Comparison of ENCODE assay signal across 4 fruit fly cellular contexts in the genomic region with DNA sequence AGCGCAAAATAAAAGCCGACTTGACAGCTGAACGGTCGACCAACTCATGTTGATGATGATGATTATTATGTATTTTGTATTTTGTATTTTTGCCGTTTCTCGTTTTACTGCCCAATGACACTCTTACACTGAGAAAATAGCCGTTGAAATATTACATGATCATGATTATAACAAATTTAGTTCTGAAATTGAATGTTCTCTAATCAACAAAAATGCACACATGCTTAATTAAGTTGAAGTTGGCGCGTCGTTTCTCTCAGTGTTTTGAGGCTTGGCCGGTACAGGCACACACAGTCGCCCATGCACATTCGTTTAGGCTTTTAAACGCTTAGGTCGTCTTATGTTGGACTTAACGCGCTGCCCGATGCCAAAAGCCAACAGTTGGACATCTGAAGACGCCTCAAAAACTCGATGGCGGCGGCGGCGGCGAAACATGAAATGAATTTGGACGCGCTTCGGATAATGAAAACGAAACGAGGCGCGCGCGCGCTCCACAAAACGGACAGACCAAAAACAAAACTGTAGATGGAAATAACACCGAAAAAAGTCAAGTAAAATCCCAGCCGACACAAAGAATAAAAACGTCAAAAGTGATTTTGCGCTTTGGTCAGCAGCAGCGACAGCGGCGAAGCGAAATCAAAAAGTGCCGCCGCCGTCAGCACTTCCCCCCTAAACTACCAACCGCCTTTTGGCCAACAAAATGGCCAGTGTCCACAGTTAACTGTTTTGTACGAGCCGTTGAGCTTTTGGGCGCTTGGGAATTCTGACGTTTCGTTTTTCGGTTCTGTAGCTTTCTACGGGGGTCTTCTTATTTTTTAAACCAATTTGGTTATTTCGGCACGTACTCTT.
TF ChIP-seq lines count a peak whose summit lies in the region.

No protein-coding gene starts in this region.

TF ChIP-seq in whole organism, embryonic, 481 proteins besides CTCF, POLR2A, EP300 and RAD21 (continued from another document and continues in another):
- TF ChIP-seq CG6689 (GFP tag; IDR thresholded peaks at IDR 0.05; lab: Robert Waterston, UW): peak; percentile 91
- peak; percentile 95 for TF ChIP-seq CG34422 (GFP tag; IDR thresholded peaks at IDR 0.05; lab: Robert Waterston, UW)
- peak; percentile 90 for TF ChIP-seq CG30431 (GFP tag; optimal IDR thresholded peaks at IDR 0.05; lab: Kevin White, UChicago)
- peak; percentile 77 for TF ChIP-seq schlank (tag; optimal IDR thresholded peaks at IDR 0.05; lab: Kevin White, UChicago)
- TF ChIP-seq gsb-n (tag; optimal IDR thresholded peaks at IDR 0.05; lab: Kevin White, UChicago): peak; percentile 87
- TF ChIP-seq slp2 (GFP tag; optimal IDR thresholded peaks at IDR 0.05; lab: Kevin White, UChicago): peak; percentile 87
- peak; percentile 83 for TF ChIP-seq CG13775 (GFP tag; optimal IDR thresholded peaks at IDR 0.05; lab: Kevin White, UChicago)
- peak; percentile 80 for TF ChIP-seq Ets97D (GFP tag; optimal IDR thresholded peaks at IDR 0.05; lab: Kevin White, UChicago)
- TF ChIP-seq H15 (GFP tag; IDR thresholded peaks at IDR 0.05; lab: Robert Waterston, UW): peak; percentile 92
- TF ChIP-seq chinmo (GFP tag; IDR thresholded peaks at IDR 0.05; lab: Robert Waterston, UW; ENCODE audit: partially characterized antibody): 0 out of 4 replicates have a peak, but pooled peaks have one; percentile 66
- peak; percentile 93 for TF ChIP-seq lmd (GFP tag; IDR thresholded peaks at IDR 0.05; lab: Robert Waterston, UW)
- TF ChIP-seq CG7372 (GFP tag; IDR thresholded peaks at IDR 0.05; lab: Robert Waterston, UW): peak; percentile 87
- TF ChIP-seq ATbp (GFP tag; optimal IDR thresholded peaks at IDR 0.05; lab: Kevin White, UChicago): peak; percentile 89
- peak; percentile 88 for TF ChIP-seq CG10209 (GFP tag; optimal IDR thresholded peaks at IDR 0.05; lab: Kevin White, UChicago)
- peak; percentile 88 for TF ChIP-seq Mad (GFP tag; optimal IDR thresholded peaks at IDR 0.05; lab: Kevin White, UChicago)
- TF ChIP-seq CG4820 (GFP tag; optimal IDR thresholded peaks at IDR 0.05; lab: Kevin White, UChicago): peak; percentile 90
- peak; percentile 72 for TF ChIP-seq Ravus (GFP tag; IDR thresholded peaks at IDR 0.05; lab: Robert Waterston, UW)
- TF ChIP-seq CG10979 (tag; optimal IDR thresholded peaks at IDR 0.05; lab: Kevin White, UChicago): peak; percentile 89
- peak; percentile 90 for TF ChIP-seq Dek (tag; optimal IDR thresholded peaks at IDR 0.05; lab: Kevin White, UChicago)
- TF ChIP-seq CG4707 (GFP tag; optimal IDR thresholded peaks at IDR 0.05; lab: Kevin White, UChicago): peak; percentile 82
- TF ChIP-seq C15 (GFP tag; IDR thresholded peaks at IDR 0.05; lab: Robert Waterston, UW): peak; percentile 79; the same call in 2 of the 3 replicates
- TF ChIP-seq ranshi (GFP tag; IDR thresholded peaks at IDR 0.05; lab: Robert Waterston, UW): peak; percentile 92
- TF ChIP-seq GATAe (GFP tag; conservative IDR thresholded peaks at IDR 0.05; lab: Robert Waterston, UW): peak; percentile 63
- TF ChIP-seq hth (optimal IDR thresholded peaks at IDR 0.05; lab: Kevin White, UChicago): no peak
- TF ChIP-seq btn (GFP tag; optimal IDR thresholded peaks at IDR 0.05; lab: Kevin White, UChicago): peak; percentile 89
- TF ChIP-seq CG12071 (GFP tag; optimal IDR thresholded peaks at IDR 0.05; lab: Kevin White, UChicago): peak; percentile 96
- TF ChIP-seq Hand (GFP tag; optimal IDR thresholded peaks at IDR 0.05; lab: Kevin White, UChicago): peak; percentile 43
- TF ChIP-seq gce (GFP tag; IDR thresholded peaks at IDR 0.05; lab: Robert Waterston, UW): peak; percentile 88; the same call in 2 of the 3 replicates
- TF ChIP-seq pfk (GFP tag; optimal IDR thresholded peaks at IDR 0.05; lab: Kevin White, UChicago): no peak

TF ChIP-seq in whole organism, prepupa, 60 proteins besides CTCF, POLR2A, EP300 and RAD21 (continued from another document and continues in another):
- peak; percentile 79 for TF ChIP-seq CG10669 (GFP tag; optimal IDR thresholded peaks at IDR 0.05; lab: Kevin White, UChicago)
- TF ChIP-seq Sox102F (GFP tag; optimal IDR thresholded peaks at IDR 0.05; lab: Kevin White, UChicago): peak; percentile 85
- TF ChIP-seq eg (GFP tag; IDR thresholded peaks at IDR 0.05; lab: Robert Waterston, UW): peak; percentile 89
- TF ChIP-seq CG31627 (GFP tag; optimal IDR thresholded peaks at IDR 0.05; lab: Kevin White, UChicago): peak; percentile 88
- peak; percentile 65 for TF ChIP-seq CG6808 (GFP tag; optimal IDR thresholded peaks at IDR 0.05; lab: Kevin White, UChicago)
- TF ChIP-seq Lpt (GFP tag; optimal IDR thresholded peaks at IDR 0.05; lab: Kevin White, UChicago): peak; percentile 62
- peak; percentile 90 for TF ChIP-seq CG3919 (GFP tag; optimal IDR thresholded peaks at IDR 0.05; lab: Kevin White, UChicago)
- peak; percentile 50 to 59 for TF ChIP-seq salr (GFP tag; optimal IDR thresholded peaks at IDR 0.05; lab: Kevin White, UChicago)
- no peak for TF ChIP-seq fkh (GFP tag; optimal IDR thresholded peaks at IDR 0.05; lab: Kevin White, UChicago)
- TF ChIP-seq CG11294 (GFP tag; IDR thresholded peaks at IDR 0.05; lab: Robert Waterston, UW): peak; percentile 71
- TF ChIP-seq Sox14 (GFP tag; optimal IDR thresholded peaks at IDR 0.05; lab: Kevin White, UChicago): peak; percentile 82
- TF ChIP-seq CG8119 (GFP tag; IDR thresholded peaks at IDR 0.05; lab: Robert Waterston, UW): peak; percentile 82
- peak; percentile 75 for TF ChIP-seq CG6276 (GFP tag; optimal IDR thresholded peaks at IDR 0.05; lab: Kevin White, UChicago)
- peak; percentile 87 for TF ChIP-seq pdm3 (GFP tag; optimal IDR thresholded peaks at IDR 0.05; lab: Kevin White, UChicago)
- TF ChIP-seq CG34406 (GFP tag; optimal IDR thresholded peaks at IDR 0.05; lab: Kevin White, UChicago): peak; percentile 85
- peak; percentile 41 for TF ChIP-seq dac (GFP tag; optimal IDR thresholded peaks at IDR 0.05; lab: Kevin White, UChicago)
- TF ChIP-seq Hr4 (GFP tag; optimal IDR thresholded peaks at IDR 0.05; lab: Kevin White, UChicago): peak; percentile 84
- TF ChIP-seq vri (GFP tag; optimal IDR thresholded peaks at IDR 0.05; lab: Kevin White, UChicago): peak; percentile 87
- TF ChIP-seq Ets96B (tag; optimal IDR thresholded peaks at IDR 0.05; lab: Kevin White, UChicago): peak; percentile 67
- peak; percentile 86 for TF ChIP-seq topi (GFP tag; optimal IDR thresholded peaks at IDR 0.05; lab: Kevin White, UChicago)
- peak; percentile 83 for TF ChIP-seq cyc (GFP tag; optimal IDR thresholded peaks at IDR 0.05; lab: Kevin White, UChicago)
- TF ChIP-seq CG9139 (GFP tag; optimal IDR thresholded peaks at IDR 0.05; lab: Kevin White, UChicago): peak; percentile 23
- peak; percentile 90 for TF ChIP-seq esn (GFP tag; optimal IDR thresholded peaks at IDR 0.05; lab: Kevin White, UChicago)
- TF ChIP-seq spab (GFP tag; optimal IDR thresholded peaks at IDR 0.05; lab: Kevin White, UChicago): peak; percentile 74
- TF ChIP-seq fd85E (GFP tag; optimal IDR thresholded peaks at IDR 0.05; lab: Kevin White, UChicago): peak; percentile 55
- peak; percentile 77 for TF ChIP-seq Gug (GFP tag; IDR thresholded peaks at IDR 0.05; lab: Robert Waterston, UW)
- TF ChIP-seq achi (GFP tag; optimal IDR thresholded peaks at IDR 0.05; lab: Kevin White, UChicago): peak; percentile 79
- peak; percentile 83 for TF ChIP-seq CG15336 (GFP tag; IDR thresholded peaks at IDR 0.05; lab: Robert Waterston, UW)
- peak; percentile 73 for TF ChIP-seq CG1621 (tag; optimal IDR thresholded peaks at IDR 0.05; lab: Kevin White, UChicago)
- TF ChIP-seq CG8632 (GFP tag; optimal IDR thresholded peaks at IDR 0.05; lab: Kevin White, UChicago): peak; percentile 82
- peak; percentile 64 for TF ChIP-seq CG3032 (tag; optimal IDR thresholded peaks at IDR 0.05; lab: Kevin White, UChicago)

TF ChIP-seq in whole organism, pupa, 21 proteins besides CTCF, POLR2A, EP300 and RAD21 (continued from another document):
- peak; percentile 60 for TF ChIP-seq CG34367 (tag; optimal IDR thresholded peaks at IDR 0.05; lab: Kevin White, UChicago)

TF ChIP-seq in whole organism, wandering third instar larva, 38 proteins besides CTCF, POLR2A, EP300 and RAD21 (continued from another document):
- TF ChIP-seq Dfd (GFP tag; optimal IDR thresholded peaks at IDR 0.05; lab: Kevin White, UChicago) (no peak), pan (optimal IDR thresholded peaks at IDR 0.05; lab: Kevin White, UChicago) (no peak), Vsx2 (GFP tag; optimal IDR thresholded peaks at IDR 0.05; lab: Kevin White, UChicago; ENCODE audit: partially characterized antibody) (no peak), dsf (GFP tag; optimal IDR thresholded peaks at IDR 0.05; lab: Kevin White, UChicago; ENCODE audit: borderline replicate concordance) (peak; percentile 24), CG32264 (GFP tag; optimal IDR thresholded peaks at IDR 0.05; lab: Kevin White, UChicago) (peak; percentile 71), Myc (optimal IDR thresholded peaks at IDR 0.05; lab: Kevin White, UChicago) (no peak), Dif (GFP tag; optimal IDR thresholded peaks at IDR 0.05; lab: Kevin White, UChicago; ENCODE audit: partially characterized antibody) (no peak), h (GFP tag; optimal IDR thresholded peaks at IDR 0.05; lab: Kevin White, UChicago) (peak; percentile 90), GATAd (GFP tag; optimal IDR thresholded peaks at IDR 0.05; lab: Kevin White, UChicago) (no peak), Hr83 (GFP tag; optimal IDR thresholded peaks at IDR 0.05; lab: Kevin White, UChicago; ENCODE audit: poor library complexity, severe bottlenecking) (peak; percentile 39), Abd-B (GFP tag; optimal IDR thresholded peaks at IDR 0.05; lab: Kevin White, UChicago) (no peak), rgr (GFP tag; optimal IDR thresholded peaks at IDR 0.05; lab: Kevin White, UChicago) (peak; percentile 89), Rel (GFP tag; optimal IDR thresholded peaks at IDR 0.05; lab: Kevin White, UChicago) (peak; percentile 32), Rel (tag; optimal IDR thresholded peaks at IDR 0.05; lab: Kevin White, UChicago) (no peak), Jra (GFP tag; optimal IDR thresholded peaks at IDR 0.05; lab: Kevin White, UChicago) (peak; percentile 64), woc (GFP tag; optimal IDR thresholded peaks at IDR 0.05; lab: Kevin White, UChicago) (peak; percentile 72), sv (GFP tag; optimal IDR thresholded peaks at IDR 0.05; lab: Kevin White, UChicago) (peak; percentile 83)
